Fruit fly (Drosophila melanogaster) whole organism, prepupa: ENCODE results near the gene CG43965.
A peak's percentile ranks its signal among the peaks of the same experiment; 100 is the strongest.

ENCODE experiments used
- Blimp-1 ChIP-seq: fragments of 200-800 bp; sonication (Bioruptor generic); optimal IDR thresholded peaks from 3 replicates; lab custom pipeline; 2017; ENCODE audit warnings: missing biosample characterization, missing genetic modification characterization, mild to moderate bottlenecking, moderate library complexity, missing genetic modification reagents
- CG11294 ChIP-seq: fragments of 200-800 bp; sonication (Bioruptor generic); IDR thresholded peaks from 2 replicates; pipeline ENCODE4 v1.3.6; 2022; ENCODE audit warnings: missing biosample characterization, missing genetic modification characterization
- CG11762 ChIP-seq: fragments of 200-800 bp; sonication (Bioruptor generic); optimal IDR thresholded peaks from 3 replicates; lab custom pipeline; 2016; ENCODE audit warnings: missing biosample characterization, missing genetic modification characterization; ENCODE audit not compliant: insufficient read depth
- CG11902 ChIP-seq: fragments of 200-800 bp; sonication (Bioruptor generic); optimal IDR thresholded peaks from 3 replicates; lab custom pipeline; 2016; ENCODE audit warnings: missing biosample characterization, missing genetic modification characterization
- CG15336 ChIP-seq: fragments of 200-800 bp; sonication (Bioruptor generic); IDR thresholded peaks from 2 replicates; pipeline ENCODE4 v1.3.6; 2022; ENCODE audit warnings: missing biosample characterization, missing genetic modification characterization
- CG16779 ChIP-seq: fragments of 200-800 bp; sonication (Bioruptor generic); optimal IDR thresholded peaks from 3 replicates; lab custom pipeline; 2017; ENCODE audit warnings: missing biosample characterization, mild to moderate bottlenecking, missing genetic modification characterization
- CG3032 ChIP-seq: fragments of 200-800 bp; optimal IDR thresholded peaks from 2 replicates; lab custom pipeline; 2019; ENCODE audit warnings: missing biosample characterization, mild to moderate bottlenecking, missing genetic modification characterization, moderate library complexity
- CG31627 ChIP-seq: fragments of 200-800 bp; sonication (Bioruptor generic); optimal IDR thresholded peaks from 3 replicates; lab custom pipeline; 2016; ENCODE audit warnings: missing biosample characterization, missing genetic modification characterization
- CG32006 ChIP-seq: fragments of 200-800 bp; sonication (Bioruptor generic); optimal IDR thresholded peaks from 3 replicates; lab custom pipeline; 2017; ENCODE audit warnings: missing biosample characterization, mild to moderate bottlenecking, missing genetic modification characterization
- CG3919 ChIP-seq: fragments of 200-800 bp; sonication (Bioruptor generic); optimal IDR thresholded peaks from 3 replicates; lab custom pipeline; 2016; ENCODE audit warnings: missing biosample characterization, missing genetic modification characterization
- CG6163 ChIP-seq: fragments of 200-800 bp; sonication (Bioruptor generic); IDR thresholded peaks from 3 replicates; pipeline ENCODE4 v1.3.6; 2022; ENCODE audit warnings: missing biosample characterization, missing genetic modification characterization
- CG6276 ChIP-seq: fragments of 200-800 bp; sonication (Bioruptor generic); optimal IDR thresholded peaks from 2 replicates; lab custom pipeline; 2017; ENCODE audit warnings: missing biosample characterization, mild to moderate bottlenecking, missing genetic modification characterization
- CG6792 ChIP-seq: fragments of 200-800 bp; sonication (Bioruptor generic); optimal IDR thresholded peaks from 3 replicates; lab custom pipeline; 2016; ENCODE audit warnings: missing biosample characterization, missing genetic modification characterization
- CG6808 ChIP-seq: fragments of 200-800 bp; sonication (Bioruptor generic); optimal IDR thresholded peaks from 3 replicates; lab custom pipeline; 2017; ENCODE audit warnings: missing biosample characterization, missing genetic modification characterization, mild to moderate bottlenecking, moderate library complexity, missing genetic modification reagents
- CG6854 ChIP-seq: fragments of 200-800 bp; sonication (Bioruptor generic); optimal IDR thresholded peaks from 2 replicates; lab custom pipeline; 2017; ENCODE audit warnings: missing biosample characterization, mild to moderate bottlenecking, missing genetic modification characterization
- CG7368 ChIP-seq: fragments of 200-800 bp; sonication (Bioruptor generic); optimal IDR thresholded peaks from 3 replicates; lab custom pipeline; 2016; ENCODE audit warnings: missing biosample characterization, missing genetic modification characterization
- CG8119 ChIP-seq: fragments of 200-800 bp; sonication (Bioruptor generic); IDR thresholded peaks from 3 replicates; pipeline ENCODE4 v1.3.6; 2022; ENCODE audit warnings: missing biosample characterization, missing genetic modification characterization
- CG8319 ChIP-seq: fragments of 200-800 bp; sonication (Bioruptor generic); optimal IDR thresholded peaks from 3 replicates; lab custom pipeline; 2016; ENCODE audit warnings: missing biosample characterization, missing genetic modification characterization
- CG8632 ChIP-seq: fragments of 200-800 bp; sonication (Bioruptor generic); optimal IDR thresholded peaks from 3 replicates; lab custom pipeline; 2016; ENCODE audit warnings: missing biosample characterization, missing genetic modification characterization
- CG9139 ChIP-seq: fragments of 200-800 bp; sonication (Bioruptor generic); optimal IDR thresholded peaks from 3 replicates; lab custom pipeline; 2017; ENCODE audit warnings: missing biosample characterization, mild to moderate bottlenecking, missing genetic modification characterization
- Eip75B ChIP-seq: fragments of 200-800 bp; sonication (Bioruptor generic); optimal IDR thresholded peaks from 3 replicates; lab custom pipeline; 2016; ENCODE audit warnings: missing biosample characterization, missing genetic modification characterization
- Eip93F ChIP-seq: fragments of 200-800 bp; sonication (Bioruptor generic); optimal IDR thresholded peaks from 2 replicates; lab custom pipeline; 2016; ENCODE audit warnings: missing biosample characterization, mild to moderate bottlenecking, missing genetic modification characterization
- Ets96B ChIP-seq: fragments of 200-800 bp; optimal IDR thresholded peaks from 2 replicates; lab custom pipeline; 2019; ENCODE audit warnings: missing biosample characterization, mild to moderate bottlenecking, missing genetic modification characterization, moderate library complexity
- Hr39 ChIP-seq: fragments of 200-800 bp; sonication (Bioruptor generic); optimal IDR thresholded peaks from 2 replicates; lab custom pipeline; 2016; ENCODE audit warnings: missing biosample characterization, missing genetic modification characterization
- Hr4 ChIP-seq: fragments of 200-800 bp; sonication (Bioruptor generic); optimal IDR thresholded peaks from 3 replicates; lab custom pipeline; 2016; ENCODE audit warnings: missing biosample characterization, missing genetic modification characterization
- Lpt ChIP-seq: fragments of 200-800 bp; sonication (Bioruptor generic); optimal IDR thresholded peaks from 3 replicates; lab custom pipeline; 2016; ENCODE audit warnings: missing biosample characterization, missing genetic modification characterization
- Met ChIP-seq: fragments of 200-800 bp; sonication (Bioruptor generic); optimal IDR thresholded peaks from 3 replicates; lab custom pipeline; 2016; ENCODE audit warnings: missing biosample characterization, missing genetic modification characterization
- Smox ChIP-seq: fragments of 200-800 bp; sonication (Bioruptor generic); optimal IDR thresholded peaks from 3 replicates; lab custom pipeline; 2016; ENCODE audit warnings: missing biosample characterization, missing genetic modification characterization
- achi ChIP-seq: fragments of 200-800 bp; sonication (Bioruptor generic); optimal IDR thresholded peaks from 3 replicates; lab custom pipeline; 2016; ENCODE audit warnings: missing biosample characterization, missing genetic modification characterization
- acj6 ChIP-seq: fragments of 200-800 bp; sonication (Bioruptor generic); optimal IDR thresholded peaks from 3 replicates; lab custom pipeline; 2016; ENCODE audit warnings: missing biosample characterization, missing genetic modification characterization
- cyc ChIP-seq: fragments of 200-800 bp; sonication (Bioruptor generic); optimal IDR thresholded peaks from 3 replicates; lab custom pipeline; 2016; ENCODE audit warnings: missing biosample characterization, missing genetic modification characterization
- dsx ChIP-seq: fragments of 200-800 bp; optimal IDR thresholded peaks from 3 replicates; lab custom pipeline; 2019; ENCODE audit warnings: missing biosample characterization, mild to moderate bottlenecking, missing genetic modification characterization, moderate library complexity; ENCODE audit not compliant: poor library complexity, severe bottlenecking
- eg ChIP-seq: fragments of 200-800 bp; sonication (Bioruptor generic); IDR thresholded peaks from 3 replicates; pipeline ENCODE4 v1.3.6; 2022; ENCODE audit warnings: missing biosample characterization, missing genetic modification characterization
- fd59A ChIP-seq: fragments of 200-800 bp; sonication (Bioruptor generic); optimal IDR thresholded peaks from 2 replicates; lab custom pipeline; 2017; ENCODE audit warnings: missing biosample characterization, mild to moderate bottlenecking, missing genetic modification characterization, missing genetic modification reagents
- fkh ChIP-seq: fragments of 200-800 bp; sonication (Bioruptor generic); optimal IDR thresholded peaks from 3 replicates; lab custom pipeline; 2017; ENCODE audit warnings: missing biosample characterization, mild to moderate bottlenecking, missing genetic modification characterization, moderate library complexity
- lz ChIP-seq: fragments of 200-800 bp; sonication (Bioruptor generic); optimal IDR thresholded peaks from 3 replicates; lab custom pipeline; 2016; ENCODE audit warnings: missing biosample characterization, missing genetic modification characterization
- pdm3 ChIP-seq: fragments of 200-800 bp; sonication (Bioruptor generic); optimal IDR thresholded peaks from 3 replicates; lab custom pipeline; 2016; ENCODE audit warnings: missing biosample characterization, missing genetic modification characterization
- salr ChIP-seq, 2 experiments: fragments of 200-800 bp; sonication (Bioruptor generic); optimal IDR thresholded peaks; 3 replicates each; lab custom pipeline; 2016 to 2018; ENCODE audit warnings: missing biosample characterization in 2 of 2, missing genetic modification characterization in 2 of 2, mild to moderate bottlenecking in 1 of 2
- spab ChIP-seq: fragments of 200-800 bp; sonication (Bioruptor generic); optimal IDR thresholded peaks from 2 replicates; lab custom pipeline; 2017; ENCODE audit warnings: missing biosample characterization, mild to moderate bottlenecking, missing genetic modification characterization, missing genetic modification reagents
- svp ChIP-seq: fragments of 200-800 bp; sonication (Bioruptor generic); peaks from one replicate; lab custom pipeline; 2016; ENCODE audit warnings: missing biosample characterization, missing genetic modification characterization

Gene CG43965

DNA sequence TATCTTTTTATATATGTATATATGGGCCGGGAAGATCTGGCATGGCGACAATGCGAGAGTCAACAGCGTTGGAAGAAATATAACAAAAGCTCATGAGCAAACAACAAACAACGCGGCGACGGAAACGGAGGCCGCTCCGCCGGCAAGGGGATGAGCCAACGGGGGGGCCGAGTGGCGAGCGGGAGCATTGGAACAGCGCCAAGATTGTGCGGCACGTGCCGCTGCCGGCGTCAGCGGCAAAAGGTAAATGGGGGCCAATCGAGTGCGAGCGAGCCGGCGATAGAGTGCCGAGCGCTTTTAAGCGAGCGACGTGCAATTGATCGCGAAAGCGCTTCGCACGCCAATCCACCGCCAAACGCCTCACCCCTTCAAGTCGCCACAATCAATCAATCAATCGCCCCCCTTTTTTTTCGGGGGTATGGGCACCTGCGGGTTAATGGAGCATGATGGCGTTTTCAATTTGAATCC is 29.1 kb downstream of the CG43965 start (continued):
- peak; percentile 6 for TF ChIP-seq CG11762 (GFP tag; lab: Kevin White, UChicago)
- no peak for TF ChIP-seq lz (GFP tag; lab: Kevin White, UChicago)
- TF ChIP-seq Blimp-1: peak; percentile 6
- peak; percentile 77 for TF ChIP-seq Met
- no peak for TF ChIP-seq CG11902 (GFP tag; lab: Kevin White, UChicago)
- TF ChIP-seq CG11294: no peak
- peak; percentile 99 for TF ChIP-seq fkh (GFP tag; lab: Kevin White, UChicago)
- TF ChIP-seq CG6792: peak; percentile 35
- TF ChIP-seq CG7368 (GFP tag; lab: Kevin White, UChicago): no peak
- TF ChIP-seq CG16779 (tag; lab: Kevin White, UChicago): no peak
- TF ChIP-seq spab: peak; percentile 36
- TF ChIP-seq Eip93F (GFP tag; lab: Kevin White, UChicago): peak; percentile 12
- TF ChIP-seq salr (GFP tag; optimal IDR thresholded peaks at IDR 0.05; lab: Kevin White, UChicago): no peak
- no peak for TF ChIP-seq Ets96B (tag; lab: Kevin White, UChicago)
- TF ChIP-seq CG32006 (GFP tag; lab: Kevin White, UChicago): peak; percentile 19
- no peak for TF ChIP-seq CG3032 (tag; lab: Kevin White, UChicago)
- peak; percentile 18 for TF ChIP-seq pdm3
- no peak for TF ChIP-seq dsx
- TF ChIP-seq Hr4 (GFP tag; lab: Kevin White, UChicago): no peak
- TF ChIP-seq CG6808 (GFP tag; lab: Kevin White, UChicago): peak; percentile 56
- no peak for TF ChIP-seq achi (GFP tag; lab: Kevin White, UChicago)
- TF ChIP-seq Eip75B (GFP tag; lab: Kevin White, UChicago): peak; percentile 2
- TF ChIP-seq CG6163 (GFP tag; lab: Robert Waterston, UW): peak; percentile 67; the same call in 2 of the 3 replicates
- TF ChIP-seq CG3919: peak; percentile 38
- peak; percentile 75 for TF ChIP-seq CG6854 (GFP tag; lab: Kevin White, UChicago)
- 0 out of 3 replicates have a peak, but pooled peaks have one; percentile 36 for TF ChIP-seq CG8119 (GFP tag; lab: Robert Waterston, UW)
- peak; percentile 98 for TF ChIP-seq svp (GFP tag; lab: Kevin White, UChicago)
- TF ChIP-seq Lpt (GFP tag; lab: Kevin White, UChicago): peak; percentile 40
- no peak for TF ChIP-seq Smox (GFP tag; lab: Kevin White, UChicago)
- TF ChIP-seq eg (GFP tag; lab: Robert Waterston, UW): no peak
- peak; percentile 43 for TF ChIP-seq CG9139 (GFP tag; lab: Kevin White, UChicago)
- TF ChIP-seq Hr39: no peak
- no peak for TF ChIP-seq CG6276 (GFP tag; lab: Kevin White, UChicago)
- TF ChIP-seq CG8632: peak; percentile 33
- TF ChIP-seq CG8319: no peak
- TF ChIP-seq, all 60 proteins: peak for 34

DNA sequence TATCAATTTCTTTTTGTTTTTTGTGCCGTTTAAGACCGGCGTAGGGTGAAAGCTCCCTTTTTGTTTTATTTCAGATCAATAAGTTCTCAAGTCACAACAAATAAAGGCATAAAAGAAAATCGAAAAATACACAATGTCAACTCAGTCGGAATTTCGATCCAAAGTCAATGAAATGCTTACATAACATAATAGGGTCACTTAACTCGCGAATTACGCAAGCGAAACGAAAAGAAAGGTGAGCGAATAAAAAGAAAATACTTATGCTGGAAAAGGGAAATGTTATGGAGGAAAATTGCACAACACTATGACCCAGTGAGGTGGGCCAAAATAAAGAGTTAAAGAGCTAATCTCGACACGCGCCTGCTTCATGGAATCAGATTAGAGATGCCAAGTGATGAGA is 29.6 kb downstream of the CG43965 start:
- TF ChIP-seq CG8119 (GFP tag; lab: Robert Waterston, UW) (no peak), CG31627 (GFP tag; lab: Kevin White, UChicago) (no peak), CG9139 (GFP tag; lab: Kevin White, UChicago) (no peak), CG32006 (GFP tag; lab: Kevin White, UChicago) (no peak), CG7368 (GFP tag; lab: Kevin White, UChicago) (no peak), acj6 (GFP tag; lab: Kevin White, UChicago) (no peak), CG15336 (GFP tag; lab: Robert Waterston, UW) (no peak), CG8319 (no peak), salr (GFP tag; optimal IDR thresholded peaks at IDR 0.05; lab: Kevin White, UChicago) (no peak), cyc (GFP tag; lab: Kevin White, UChicago) (no peak), fd59A (GFP tag; lab: Kevin White, UChicago) (no peak), eg (GFP tag; lab: Robert Waterston, UW) (no peak), Eip93F (GFP tag; lab: Kevin White, UChicago) (no peak)
